Worm (Caenorhabditis elegans): Measurements from ENCODE around the gene C18A3.7.
A peak's percentile ranks its signal among the peaks of the same experiment; 100 is the strongest.

C18A3.7 gene

DNA sequence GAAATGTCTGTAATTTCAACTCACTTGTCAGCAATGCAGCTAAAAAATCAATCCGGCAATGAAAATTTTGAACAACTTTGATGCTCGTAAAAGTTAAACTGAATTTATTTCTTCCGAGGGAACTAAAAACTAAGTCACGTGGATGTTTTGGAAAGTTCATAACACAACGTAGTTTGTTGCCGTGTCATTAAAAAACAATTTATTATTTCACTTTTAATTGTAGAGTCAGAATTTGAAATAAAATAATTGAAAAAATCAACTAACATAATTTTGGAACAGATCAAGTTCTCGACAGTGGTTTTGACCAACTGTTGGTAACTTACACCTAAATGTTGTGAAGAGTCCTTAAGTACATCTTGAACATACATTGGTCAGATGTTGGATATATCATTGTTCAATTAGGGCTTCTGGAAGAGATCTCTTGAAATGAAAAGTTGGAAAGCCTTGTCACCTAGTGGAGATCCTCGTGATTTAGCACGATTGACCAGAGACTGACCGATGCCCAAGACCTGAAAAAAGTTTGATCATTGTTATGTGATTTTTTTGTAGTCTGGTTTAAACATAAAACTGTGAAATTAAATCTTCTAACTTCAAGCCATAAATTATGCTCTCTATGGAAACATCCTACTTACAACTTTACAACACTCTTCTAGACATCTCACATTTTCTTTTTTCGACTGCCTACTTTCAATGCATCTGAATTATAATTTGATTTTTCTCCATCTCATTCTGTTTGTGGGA, at the start of gene C18A3.7, which contains the start of gene C18A3.11:
Gene C18A3.7, minus strand, starts transcription at position 101 of the 741 bp plus-strand sequence.
Gene C18A3.11, plus strand, starts transcription at position 691 of the 741 bp plus-strand sequence.
- no peak for TF ChIP-seq nhr-76 (tag; optimal IDR thresholded peaks at IDR 0.05)
- TF ChIP-seq irx-1 (tag; optimal IDR thresholded peaks at IDR 0.05), result no peak
- TF ChIP-seq lir-3 (tag; optimal IDR thresholded peaks at IDR 0.05; ENCODE audit: poor library complexity), result no peak
- no peak for TF ChIP-seq fkh-8 (tag; optimal IDR thresholded peaks at IDR 0.05)
- no peak for TF ChIP-seq ztf-11 (tag; optimal IDR thresholded peaks at IDR 0.05)
- no peak for TF ChIP-seq nhr-84 (tag; optimal IDR thresholded peaks at IDR 0.05)
- TF ChIP-seq tbx-2 (tag; optimal IDR thresholded peaks at IDR 0.05), result no peak
- no peak for TF ChIP-seq unc-86 (tag; optimal IDR thresholded peaks at IDR 0.05)
- TF ChIP-seq ceh-8 (GFP tag; optimal IDR thresholded peaks at IDR 0.05), result no peak
- no peak for TF ChIP-seq elt-3 (tag; optimal IDR thresholded peaks at IDR 0.05)

ce11 chrII:5779866-5780265, 49.6 kb upstream of the C18A3.7 start:
- TF ChIP-seq tbx-2 (tag; optimal IDR thresholded peaks at IDR 0.05) (peak; percentile 28), swsn-7 (tag; optimal IDR thresholded peaks at IDR 0.05) (peak; percentile 38), unc-86 (tag; optimal IDR thresholded peaks at IDR 0.05) (peak; percentile 17), ceh-82 (tag; optimal IDR thresholded peaks at IDR 0.05) (peak in 2 of 3 experiments; percentile 22 to 55), dpl-1 (GFP tag; optimal IDR thresholded peaks at IDR 0.05) (peak in 1 of 3 experiments; percentile 3), nhr-71 (tag; optimal IDR thresholded peaks at IDR 0.05) (peak; percentile 51), lin-39 (tag; optimal IDR thresholded peaks at IDR 0.05) (no peak), xbp-1 (tag; optimal IDR thresholded peaks at IDR 0.05) (peak; percentile 31), dsc-1 (tag; optimal IDR thresholded peaks at IDR 0.05) (no peak), rnt-1 (tag; optimal IDR thresholded peaks at IDR 0.05) (peak; percentile 36), isw-1 (GFP tag; IDR thresholded peaks at IDR 0.05) (0 out of 2 replicates have a peak, but pooled peaks have one; percentile 4), unc-62 (GFP tag; optimal IDR thresholded peaks at IDR 0.05) (no peak), nhr-77 (tag; optimal IDR thresholded peaks at IDR 0.05) (no peak), mdl-1 (tag; optimal IDR thresholded peaks at IDR 0.05) (no peak), nhr-47 (tag; optimal IDR thresholded peaks at IDR 0.05) (peak; percentile 51), mep-1 (tag; optimal IDR thresholded peaks at IDR 0.05) (peak; percentile 52), lsy-2 (tag; optimal IDR thresholded peaks at IDR 0.05) (peak; percentile 10 to 53), mef-2 (tag; optimal IDR thresholded peaks at IDR 0.05) (no peak), ces-1 (GFP tag; optimal IDR thresholded peaks at IDR 0.05) (no peak), efl-1 (optimal IDR thresholded peaks at IDR 0.05) (peak; percentile 10 to 44), efl-1 (GFP tag; optimal IDR thresholded peaks at IDR 0.05 in 1 of 2) (no peak), lin-14 (GFP tag; optimal IDR thresholded peaks at IDR 0.05) (peak; percentile 88), ceh-63 (GFP tag; optimal IDR thresholded peaks at IDR 0.05) (peak; percentile 9), nhr-76 (tag; optimal IDR thresholded peaks at IDR 0.05) (no peak), fos-1 (tag; optimal IDR thresholded peaks at IDR 0.05) (peak; percentile 34), C16A3.4 (tag; optimal IDR thresholded peaks at IDR 0.05) (no peak), hlh-4 (tag; optimal IDR thresholded peaks at IDR 0.05) (no peak), zag-1 (tag; optimal IDR thresholded peaks at IDR 0.05) (no peak), nhr-237 (tag; optimal IDR thresholded peaks at IDR 0.05) (no peak), nhr-19 (GFP tag; conservative IDR thresholded peaks at IDR 0.05) (peak; percentile 17; the same call in 1 of the 2 replicates), snpc-4 (tag; optimal IDR thresholded peaks at IDR 0.05) (no peak), fkh-8 (tag; optimal IDR thresholded peaks at IDR 0.05) (peak; percentile 47), lin-35 (GFP tag; optimal IDR thresholded peaks at IDR 0.05) (peak in 1 of 2 experiments; percentile 8), snu-23 (GFP tag; optimal IDR thresholded peaks at IDR 0.05) (peak; percentile 48)
